Worm (Caenorhabditis elegans) whole organism, L1 larva: ENCODE results near the gene fbxa-199.

Experiments used
- efl-1 ChIP-seq, 4 experiments: fragments of 150-350 bp; optimal IDR thresholded peaks in 3 of 4; peaks in 1 of 4; 1 replicate in 1 of 4; 2 replicates in 3 of 4; lab custom pipeline; 2014; ENCODE audit warnings: missing biosample characterization in 2 of 4, missing genetic modification characterization in 2 of 4, missing genetic modification reagents in 2 of 4
- nhr-12 ChIP-seq: sonication (generic microtip); optimal IDR thresholded peaks from 2 replicates; lab custom pipeline; 2017; ENCODE audit warnings: missing biosample characterization, missing genetic modification characterization

DNA sequence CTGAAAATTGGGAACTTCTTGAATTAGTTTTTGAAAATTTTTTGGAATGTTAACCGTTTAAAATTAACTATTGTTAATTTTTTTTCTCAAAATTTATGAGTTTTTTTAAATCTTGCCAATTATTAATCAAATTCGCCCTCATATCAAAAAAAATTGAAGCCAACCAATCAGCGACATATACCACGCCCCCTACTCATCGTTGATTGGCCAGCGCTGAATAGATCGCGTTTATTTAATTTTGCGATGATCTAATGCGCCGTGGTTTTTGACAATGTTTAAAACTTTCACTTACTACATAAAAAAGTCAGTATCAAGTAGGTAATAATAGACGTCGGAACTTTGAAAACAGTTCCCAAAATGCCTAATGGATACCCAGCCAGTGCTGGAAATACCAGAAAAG, 43.8 kb upstream of the fbxa-199 start:
- TF ChIP-seq efl-1 (optimal IDR thresholded peaks at IDR 0.05; lab: Kevin White, UChicago) = no peak
- no peak for TF ChIP-seq efl-1 (GFP tag; optimal IDR thresholded peaks at IDR 0.05 in 1 of 2; lab: Kevin White, UChicago)
- no peak for TF ChIP-seq nhr-12 (tag; lab: Kevin White, UChicago)
